Worm (Caenorhabditis elegans) whole organism, L4 larva: Measurements from ENCODE around the gene F16B12.7.

Experiments
- R02D3.7 ChIP-seq: fragments of 150-350 bp; sonication (generic microtip); optimal IDR thresholded peaks from 3 replicates; lab custom pipeline; 2014; ENCODE audit warnings: missing biosample characterization, missing genetic modification characterization
- T26A8.4 ChIP-seq: fragments of 200-800 bp; sonication (Bioruptor generic); IDR thresholded peaks from 2 replicates; pipeline ENCODE4 v1.3.6; 2022; ENCODE audit warnings: missing genetic modification characterization, missing compliant biosample characterization
- Y48G9A.11 ChIP-seq: fragments of 200-800 bp; sonication (Bioruptor generic); IDR thresholded peaks from 2 replicates; pipeline ENCODE4 v1.3.6; 2022; ENCODE audit warnings: missing genetic modification reagents, missing genetic modification characterization, missing compliant biosample characterization
- Y5F2A.4 ChIP-seq: fragments of 200-800 bp; sonication (Bioruptor generic); optimal IDR thresholded peaks from 2 replicates; lab custom pipeline; 2018; ENCODE audit warnings: mild to moderate bottlenecking, missing genetic modification characterization, missing compliant biosample characterization
- Y75B8A.6 ChIP-seq: fragments of 200-800 bp; sonication (Bioruptor generic); IDR thresholded peaks from 2 replicates; pipeline ENCODE4 v1.3.6; 2022; ENCODE audit warnings: missing genetic modification reagents, missing genetic modification characterization, missing compliant biosample characterization
- aly-2 ChIP-seq: sonication (generic microtip); optimal IDR thresholded peaks from 2 replicates; lab custom pipeline; 2018; ENCODE audit warnings: missing biosample characterization, missing genetic modification characterization
- arid-1 ChIP-seq: fragments of 200-800 bp; sonication (Bioruptor generic); conservative IDR thresholded peaks from 2 replicates; pipeline ENCODE4 v1.3.6; 2022; ENCODE audit warnings: missing genetic modification reagents, missing genetic modification characterization, missing compliant biosample characterization
- attf-4 ChIP-seq: sonication (generic microtip); optimal IDR thresholded peaks from 3 replicates; lab custom pipeline; 2017; ENCODE audit warnings: missing biosample characterization, missing genetic modification characterization
- ceh-20 ChIP-seq: fragments of 200-800 bp; sonication (Bioruptor generic); IDR thresholded peaks from 2 replicates; pipeline ENCODE4 v1.3.6; 2022; ENCODE audit warnings: missing genetic modification reagents, missing genetic modification characterization, missing compliant biosample characterization
- ceh-28 ChIP-seq: fragments of 150-350 bp; optimal IDR thresholded peaks from 2 replicates; lab custom pipeline; 2014; ENCODE audit warnings: missing biosample characterization, missing genetic modification reagents, missing genetic modification characterization
- ceh-44 ChIP-seq: fragments of 200-800 bp; sonication (Bioruptor generic); IDR thresholded peaks from 2 replicates; pipeline ENCODE4 v1.3.6; 2022; ENCODE audit warnings: missing genetic modification reagents, missing genetic modification characterization, missing compliant biosample characterization
- cey-2 ChIP-seq: sonication (generic microtip); optimal IDR thresholded peaks from 3 replicates; lab custom pipeline; 2017; ENCODE audit warnings: missing genetic modification characterization, mild to moderate bottlenecking, missing compliant biosample characterization, antibody characterized with exemption, borderline replicate concordance; ENCODE audit not compliant: insufficient read depth
- daf-16 ChIP-seq, 3 experiments: sonication (generic microtip); optimal IDR thresholded peaks; 2 replicates each; lab custom pipeline; 2016 to 2017; ENCODE audit warnings: missing genetic modification characterization in 3 of 3, missing genetic modification reagents in 3 of 3, mild to moderate bottlenecking in 2 of 3, missing compliant biosample characterization in 2 of 3, missing biosample characterization in 1 of 3, moderate library complexity in 1 of 3
- dmd-6 ChIP-seq: fragments of 200-800 bp; sonication (Bioruptor generic); IDR thresholded peaks from 2 replicates; pipeline ENCODE4 v1.3.6; 2022; ENCODE audit warnings: missing genetic modification reagents, missing genetic modification characterization, missing compliant biosample characterization
- dmd-8 ChIP-seq: fragments of 200-800 bp; sonication (Bioruptor generic); IDR thresholded peaks from 2 replicates; pipeline ENCODE4 v1.3.6; 2022; ENCODE audit warnings: missing genetic modification characterization, missing compliant biosample characterization
- dmd-9 ChIP-seq: fragments of 200-800 bp; sonication (Bioruptor generic); IDR thresholded peaks from 2 replicates; pipeline ENCODE4 v1.3.6; 2022; ENCODE audit warnings: missing genetic modification reagents, missing genetic modification characterization, missing compliant biosample characterization
- dve-1 ChIP-seq: sonication (generic microtip); optimal IDR thresholded peaks from 2 replicates; lab custom pipeline; 2017; ENCODE audit warnings: antibody characterized with exemption, mild to moderate bottlenecking, missing genetic modification characterization, missing compliant biosample characterization; ENCODE audit not compliant: insufficient read depth
- gei-8 ChIP-seq: fragments of 200-800 bp; sonication (Bioruptor generic); optimal IDR thresholded peaks from 2 replicates; lab custom pipeline; 2018; ENCODE audit warnings: mild to moderate bottlenecking, missing genetic modification characterization, missing compliant biosample characterization
- hmg-1.1 ChIP-seq: fragments of 200-800 bp; sonication (Bioruptor generic); IDR thresholded peaks from 2 replicates; pipeline ENCODE4 v1.3.6; 2022; ENCODE audit warnings: missing genetic modification reagents, missing genetic modification characterization, missing compliant biosample characterization
- lin-15B ChIP-seq: fragments of 150-350 bp; sonication (generic microtip); optimal IDR thresholded peaks from 3 replicates; lab custom pipeline; 2014; ENCODE audit warnings: missing biosample characterization, missing genetic modification characterization
- lin-29 ChIP-seq: fragments of 200-800 bp; sonication (Bioruptor generic); IDR thresholded peaks from 2 replicates; pipeline ENCODE4 v1.3.6; 2022; ENCODE audit warnings: missing genetic modification reagents, missing genetic modification characterization, missing compliant biosample characterization
- lin-38 ChIP-seq: fragments of 200-800 bp; sonication (Bioruptor generic); IDR thresholded peaks from 2 replicates; pipeline ENCODE4 v1.3.6; 2022; ENCODE audit warnings: missing genetic modification reagents, missing genetic modification characterization, missing compliant biosample characterization
- lin-39 ChIP-seq: fragments of 150-350 bp; optimal IDR thresholded peaks from 2 replicates; lab custom pipeline; 2014; ENCODE audit warnings: missing biosample characterization, missing genetic modification reagents, missing genetic modification characterization
- lir-3 ChIP-seq: sonication (generic microtip); optimal IDR thresholded peaks from 2 replicates; lab custom pipeline; 2016; ENCODE audit warnings: mild to moderate bottlenecking, missing genetic modification characterization, missing compliant biosample characterization
- lsy-2 ChIP-seq, 2 experiments: fragments of 150-350 bp in 1 of 2; sonication (generic microtip) in 1 of 2; optimal IDR thresholded peaks; 2 replicates each; lab custom pipeline; 2014 to 2017; ENCODE audit warnings: missing biosample characterization in 2 of 2, missing genetic modification characterization in 2 of 2
- madf-5 ChIP-seq, 2 experiments: fragments of 200-800 bp; sonication (Bioruptor generic); IDR thresholded peaks; 2 replicates each; pipeline ENCODE4 v1.3.6; 2022; ENCODE audit warnings: missing compliant biosample characterization in 2 of 2, missing genetic modification characterization in 2 of 2
- madf-9 ChIP-seq: fragments of 200-800 bp; sonication (Bioruptor generic); conservative IDR thresholded peaks from 2 replicates; pipeline ENCODE4 v1.3.6; 2022; ENCODE audit warnings: missing genetic modification reagents, missing genetic modification characterization, missing compliant biosample characterization
- mdl-1 ChIP-seq, 2 experiments: fragments of 150-350 bp in 1 of 2; sonication (generic microtip) in 1 of 2; optimal IDR thresholded peaks; 2 replicates each; lab custom pipeline; 2014 to 2017; ENCODE audit warnings: missing biosample characterization in 2 of 2, missing genetic modification characterization in 2 of 2
- mxl-2 ChIP-seq: fragments of 200-800 bp; sonication (Bioruptor generic); conservative IDR thresholded peaks from 2 replicates; pipeline ENCODE4 v1.3.6; 2022; ENCODE audit warnings: missing genetic modification reagents, missing genetic modification characterization, missing compliant biosample characterization
- nhr-10 ChIP-seq: fragments of 150-350 bp; optimal IDR thresholded peaks from 2 replicates; lab custom pipeline; 2014; ENCODE audit warnings: missing biosample characterization, missing genetic modification characterization
- nhr-102 ChIP-seq: sonication (generic microtip); optimal IDR thresholded peaks from 2 replicates; lab custom pipeline; 2016; ENCODE audit warnings: mild to moderate bottlenecking, missing genetic modification characterization, moderate library complexity, missing compliant biosample characterization
- nhr-111 ChIP-seq: fragments of 200-800 bp; sonication (Bioruptor generic); optimal IDR thresholded peaks from 2 replicates; lab custom pipeline; 2018; ENCODE audit warnings: mild to moderate bottlenecking, missing genetic modification characterization, missing compliant biosample characterization
- nhr-237 ChIP-seq: sonication (generic microtip); optimal IDR thresholded peaks from 2 replicates; lab custom pipeline; 2017; ENCODE audit warnings: missing biosample characterization, missing genetic modification characterization
- nhr-25 ChIP-seq: sonication (generic microtip); optimal IDR thresholded peaks from 2 replicates; lab custom pipeline; 2017; ENCODE audit warnings: missing genetic modification characterization, mild to moderate bottlenecking, missing compliant biosample characterization, antibody characterized with exemption, moderate library complexity, borderline replicate concordance; ENCODE audit not compliant: insufficient read depth
- nhr-28 ChIP-seq: fragments of 150-350 bp; optimal IDR thresholded peaks from 2 replicates; lab custom pipeline; 2014; ENCODE audit warnings: missing biosample characterization, missing genetic modification characterization
- nhr-77 ChIP-seq: fragments of 150-350 bp; optimal IDR thresholded peaks from 2 replicates; lab custom pipeline; 2014; ENCODE audit warnings: missing biosample characterization, missing genetic modification characterization
- php-3 ChIP-seq: fragments of 200-800 bp; sonication (Bioruptor generic); IDR thresholded peaks from 2 replicates; pipeline ENCODE4 v1.3.6; 2022; ENCODE audit warnings: missing genetic modification reagents, missing genetic modification characterization, missing compliant biosample characterization
- sdz-12 ChIP-seq: fragments of 200-800 bp; sonication (Bioruptor generic); optimal IDR thresholded peaks from 2 replicates; lab custom pipeline; 2018; ENCODE audit warnings: mild to moderate bottlenecking, missing genetic modification characterization, missing compliant biosample characterization
- set-16 ChIP-seq: fragments of 200-800 bp; sonication (Bioruptor generic); IDR thresholded peaks from 2 replicates; pipeline ENCODE4 v1.3.6; 2022; ENCODE audit warnings: missing genetic modification reagents, missing genetic modification characterization, missing compliant biosample characterization
- skn-1 ChIP-seq: fragments of 150-350 bp; optimal IDR thresholded peaks from 2 replicates; lab custom pipeline; 2014; ENCODE audit warnings: missing biosample characterization, missing genetic modification characterization
- snpc-4 ChIP-seq: fragments of 150-350 bp; optimal IDR thresholded peaks from 2 replicates; lab custom pipeline; 2014; ENCODE audit warnings: missing biosample characterization, missing genetic modification characterization
- tag-97 ChIP-seq: fragments of 200-800 bp; sonication (Bioruptor generic); IDR thresholded peaks from 2 replicates; pipeline ENCODE4 v1.3.6; 2022; ENCODE audit warnings: missing genetic modification characterization, missing compliant biosample characterization
- tra-1 ChIP-seq: fragments of 200-800 bp; sonication (Bioruptor generic); IDR thresholded peaks from 2 replicates; pipeline ENCODE4 v1.3.6; 2022; ENCODE audit warnings: missing genetic modification reagents, missing genetic modification characterization, missing compliant biosample characterization
- zag-1 ChIP-seq: fragments of 150-350 bp; optimal IDR thresholded peaks from 2 replicates; lab custom pipeline; 2014; ENCODE audit warnings: missing biosample characterization, missing genetic modification characterization
- zfp-2 ChIP-seq: sonication (generic microtip); optimal IDR thresholded peaks from 2 replicates; lab custom pipeline; 2016; ENCODE audit warnings: mild to moderate bottlenecking, missing genetic modification characterization, missing compliant biosample characterization
- zfp-3 ChIP-seq: fragments of 200-800 bp; sonication (Bioruptor generic); conservative IDR thresholded peaks from 2 replicates; pipeline ENCODE4 v1.3.6; 2022; ENCODE audit warnings: missing genetic modification reagents, missing genetic modification characterization, missing compliant biosample characterization
- zip-11 ChIP-seq: fragments of 200-800 bp; sonication (Bioruptor generic); IDR thresholded peaks from 2 replicates; pipeline ENCODE4 v1.3.6; 2022; ENCODE audit warnings: missing genetic modification characterization, missing compliant biosample characterization
- ztf-7 ChIP-seq: fragments of 150-350 bp; optimal IDR thresholded peaks from 2 replicates; lab custom pipeline; 2014; ENCODE audit warnings: missing biosample characterization, missing genetic modification characterization

F16B12.7 gene

ce11 chrX:14115480-14116161, 7.3 kb downstream of the F16B12.7 start, which contains the start of gene F28H6.7 (continued):
- TF ChIP-seq zip-11 (GFP tag; lab: Robert Waterston, UW), result no peak; the same call in 1 of the 2 replicates
- peak; percentile 79 for TF ChIP-seq dmd-8 (GFP tag; lab: Robert Waterston, UW)
- TF ChIP-seq Y48G9A.11, result no peak
- TF ChIP-seq arid-1 (GFP tag; lab: Robert Waterston, UW), result peak; percentile 68
- TF ChIP-seq nhr-10 (tag; lab: Kevin White, UChicago), result no peak
- peak; percentile 43 for TF ChIP-seq nhr-102
- peak; percentile 8 for TF ChIP-seq nhr-111
- TF ChIP-seq R02D3.7 (tag; lab: Kevin White, UChicago), result no peak
- no peak for TF ChIP-seq tag-97
- TF ChIP-seq nhr-77 (tag; lab: Kevin White, UChicago), result peak; percentile 33
- TF ChIP-seq nhr-25 (tag; lab: Kevin White, UChicago), result no peak
- TF ChIP-seq nhr-237, result no peak
- no peak for TF ChIP-seq ceh-44
- TF ChIP-seq skn-1 (tag; lab: Kevin White, UChicago), result no peak
- TF ChIP-seq aly-2 (tag; lab: Kevin White, UChicago), result no peak
- 0 out of 2 replicates have a peak, but pooled peaks have one; percentile 11 for TF ChIP-seq Y75B8A.6
- peak; percentile 59; the same call in 1 of the 2 replicates for TF ChIP-seq tra-1 (GFP tag; lab: Robert Waterston, UW)
- TF ChIP-seq dmd-9 (GFP tag; lab: Robert Waterston, UW), result peak; percentile 82
- no peak for TF ChIP-seq dve-1
- TF ChIP-seq dmd-6 (GFP tag; lab: Robert Waterston, UW), result peak; percentile 43; the same call in 1 of the 2 replicates
- no peak for TF ChIP-seq lin-38 (GFP tag; lab: Robert Waterston, UW)
- peak; percentile 9 for TF ChIP-seq zfp-2 (tag; lab: Kevin White, UChicago)
- TF ChIP-seq lin-15B, result no peak
- no peak for TF ChIP-seq cey-2 (tag; lab: Kevin White, UChicago)
- peak; percentile 63; the same call in 1 of the 2 replicates for TF ChIP-seq ceh-20
- no peak; the same call in 1 of the 2 replicates for TF ChIP-seq mxl-2 (GFP tag; lab: Robert Waterston, UW)
- TF ChIP-seq madf-5 (GFP tag; IDR thresholded peaks at IDR 0.05; lab: Robert Waterston, UW), result peak in 1 of 2 experiments; percentile 30; a peak in 1 of 4 replicates
- TF ChIP-seq set-16, result no peak; the same call in 1 of the 2 replicates
- TF ChIP-seq daf-16 (GFP tag; optimal IDR thresholded peaks at IDR 0.05; lab: Kevin White, UChicago), result peak; percentile 10 to 58
- peak; percentile 42 for TF ChIP-seq daf-16 (tag; optimal IDR thresholded peaks at IDR 0.05; lab: Kevin White, UChicago)
- TF ChIP-seq Y5F2A.4, result peak; percentile 52
- peak; percentile 58; the same call in 1 of the 2 replicates for TF ChIP-seq php-3 (GFP tag; lab: Robert Waterston, UW)
- TF ChIP-seq gei-8 (GFP tag; lab: Kevin White, UChicago), result peak; percentile 30
- 0 out of 2 replicates have a peak, but pooled peaks have one; percentile 25 for TF ChIP-seq zfp-3
- TF ChIP-seq zag-1 (tag; lab: Kevin White, UChicago), result no peak
- 0 out of 2 replicates have a peak, but pooled peaks have one; percentile 22 for TF ChIP-seq madf-9 (GFP tag; lab: Robert Waterston, UW)
- peak; percentile 17 for TF ChIP-seq ztf-7
- no peak for TF ChIP-seq lin-39 (tag; lab: Kevin White, UChicago)
- no peak for TF ChIP-seq mdl-1 (tag; optimal IDR thresholded peaks at IDR 0.05; lab: Kevin White, UChicago)
- TF ChIP-seq snpc-4, result no peak
- TF ChIP-seq lsy-2 (tag; optimal IDR thresholded peaks at IDR 0.05; lab: Kevin White, UChicago), result no peak
- no peak for TF ChIP-seq lin-29 (GFP tag; lab: Robert Waterston, UW)
- peak; percentile 82 for TF ChIP-seq hmg-1.1 (GFP tag; lab: Robert Waterston, UW)
- TF ChIP-seq lir-3 (tag; lab: Kevin White, UChicago), result no peak
- peak; percentile 43 for TF ChIP-seq sdz-12
- peak; percentile 17 for TF ChIP-seq nhr-28 (tag; lab: Kevin White, UChicago)
- no peak for TF ChIP-seq ceh-28 (tag; lab: Kevin White, UChicago)
- TF ChIP-seq T26A8.4 (GFP tag; lab: Robert Waterston, UW), result no peak
- no peak for TF ChIP-seq attf-4
